Worm (Caenorhabditis elegans): ENCODE measurements around the gene srsx-36.
"Not testable (repeated sequence)": the region's sequence is repeated elsewhere in the genome, so short reads cannot be mapped to it uniquely, and the experiment has no call there.

The srsx-36 gene

ce11 chrV:15809543-15809942 lies at the start of gene srsx-36:
srsx-36 (minus strand) TSS chrV:15809643.
- TF ChIP-seq nhr-42 (GFP tag; IDR thresholded peaks at IDR 0.05), result no peak
- no peak for TF ChIP-seq tag-97 (GFP tag; IDR thresholded peaks at IDR 0.05)
- no peak for TF ChIP-seq nhr-10 (tag; optimal IDR thresholded peaks at IDR 0.05)
- no peak for TF ChIP-seq pqm-1 (tag; optimal IDR thresholded peaks at IDR 0.05)
- TF ChIP-seq pha-4 (GFP tag; IDR thresholded peaks at IDR 0.05), result no peak
- no peak for TF ChIP-seq pha-4 (tag; optimal IDR thresholded peaks at IDR 0.05)
- TF ChIP-seq snpc-4 (tag; optimal IDR thresholded peaks at IDR 0.05), result no peak
- no peak for TF ChIP-seq madf-9 (GFP tag; conservative IDR thresholded peaks at IDR 0.05)
- TF ChIP-seq lim-7 (GFP tag; IDR thresholded peaks at IDR 0.05), result no peak
- TF ChIP-seq aha-1 (tag), result no peak
- TF ChIP-seq lin-39 (tag; optimal IDR thresholded peaks at IDR 0.05), result no peak
- TF ChIP-seq sdz-12 (GFP tag; optimal IDR thresholded peaks at IDR 0.05), result no peak
- no peak for TF ChIP-seq ZK546.5 (tag; optimal IDR thresholded peaks at IDR 0.05)
- TF ChIP-seq ctbp-1 (GFP tag; IDR thresholded peaks at IDR 0.05), result no peak
- TF ChIP-seq cey-2 (tag; optimal IDR thresholded peaks at IDR 0.05; ENCODE audit: borderline replicate concordance, insufficient read depth), result no peak
- no peak for TF ChIP-seq jun-1 (tag; optimal IDR thresholded peaks at IDR 0.05)
- TF ChIP-seq fos-1 (tag; optimal IDR thresholded peaks at IDR 0.05), result no peak
- TF ChIP-seq egl-27 (tag; optimal IDR thresholded peaks at IDR 0.05), result no peak

- TF ChIP-seq dmd-9 (GFP tag; IDR thresholded peaks at IDR 0.05), result no peak
- TF ChIP-seq zag-1 (tag; optimal IDR thresholded peaks at IDR 0.05), result no peak
- TF ChIP-seq nhr-102 (tag; optimal IDR thresholded peaks at IDR 0.05), result no peak
- TF ChIP-seq nhr-6 (tag; optimal IDR thresholded peaks at IDR 0.05), result no peak
- no peak for TF ChIP-seq ztf-11 (tag; optimal IDR thresholded peaks at IDR 0.05)
- no peak for TF ChIP-seq aly-2 (tag; optimal IDR thresholded peaks at IDR 0.05)
- TF ChIP-seq Y105C5A.15 (GFP tag; IDR thresholded peaks at IDR 0.05), result no peak
- TF ChIP-seq hlh-11 (tag; optimal IDR thresholded peaks at IDR 0.05), result no peak
- no peak for TF ChIP-seq R02D3.7 (tag; optimal IDR thresholded peaks at IDR 0.05)
- TF ChIP-seq D1046.2 (GFP tag; IDR thresholded peaks at IDR 0.05), result no peak
- no peak for TF ChIP-seq tra-1 (GFP tag; IDR thresholded peaks at IDR 0.05)
- TF ChIP-seq ZK337.2 (GFP tag; IDR thresholded peaks at IDR 0.05), result no peak
- no peak for TF ChIP-seq dpl-1 (GFP tag; optimal IDR thresholded peaks at IDR 0.05)
- no peak for TF ChIP-seq lin-13 (GFP tag; optimal IDR thresholded peaks at IDR 0.05)
- no peak for TF ChIP-seq pqm-1 (tag; optimal IDR thresholded peaks at IDR 0.05)
- TF ChIP-seq nhr-25 (tag; optimal IDR thresholded peaks at IDR 0.05; ENCODE audit: borderline replicate concordance, insufficient read depth), result no peak
- TF ChIP-seq ZK546.5 (tag; optimal IDR thresholded peaks at IDR 0.05), result no peak
Observed at ce11 chrV:15858292-15858691, 48.8 kb upstream of the srsx-36 start, which contains the start of gene srh-148. srh-148 (minus strand) TSS chrV:15858392.

ce11 chrV:15850276-15850811 lies 40.9 kb upstream of the srsx-36 start, which contains the start of gene srh-147:
srh-147 (minus strand) TSS chrV:15850326.
- peak in 1 of 2 experiments; percentile 48 for TF ChIP-seq unc-62 (GFP tag; optimal IDR thresholded peaks at IDR 0.05 in 1 of 2)
- TF ChIP-seq unc-62 (tag; optimal IDR thresholded peaks at IDR 0.05), result not testable (repeated sequence)

- TF ChIP-seq Y105C5A.15 (GFP tag; IDR thresholded peaks at IDR 0.05) (no peak), aha-1 (tag) (peak; percentile 51)
Observed at ce11 chrV:15841095-15841494, 31.7 kb upstream of the srsx-36 start, which contains the start of gene srh-149. srh-149 (minus strand) TSS chrV:15841195.

- TF ChIP-seq arid-1 (GFP tag; conservative IDR thresholded peaks at IDR 0.05) (no peak), hif-1 (tag; optimal IDR thresholded peaks at IDR 0.05) (no peak), nhr-77 (tag; optimal IDR thresholded peaks at IDR 0.05) (no peak), T20F7.1 (GFP tag; optimal IDR thresholded peaks at IDR 0.05) (no peak), Y75B8A.6 (GFP tag; IDR thresholded peaks at IDR 0.05) (no peak), nhr-102 (tag; optimal IDR thresholded peaks at IDR 0.05) (no peak), snpc-4 (tag; optimal IDR thresholded peaks at IDR 0.05) (no peak), nhr-25 (tag; optimal IDR thresholded peaks at IDR 0.05; ENCODE audit: borderline replicate concordance, insufficient read depth) (no peak), nhr-76 (tag; optimal IDR thresholded peaks at IDR 0.05) (no peak), daf-8 (GFP tag; IDR thresholded peaks at IDR 0.05) (no peak), ceh-20 (GFP tag; IDR thresholded peaks at IDR 0.05) (no peak)
Observed at ce11 chrV:15833622-15834021, 24.2 kb upstream of the srsx-36 start, which contains the start of gene srbc-54. srbc-54 (minus strand) TSS chrV:15833722.
